Worm (Caenorhabditis elegans) whole organism, L3 larva: ENCODE measurements around the gene H32C10.1.

Source experiments
- elt-3 ChIP-seq, 3 experiments: fragments of 150-350 bp in 1 of 3; sonication (generic microtip) in 2 of 3; optimal IDR thresholded peaks; 2 replicates in 2 of 3; 4 replicates in 1 of 3; lab custom pipeline; 2014 to 2017; ENCODE audit warnings: missing biosample characterization in 3 of 3, missing genetic modification characterization in 3 of 3
- nhr-237 ChIP-seq: fragments of 150-350 bp; optimal IDR thresholded peaks from 2 replicates; lab custom pipeline; 2014; ENCODE audit warnings: missing biosample characterization, missing genetic modification characterization
- nhr-76 ChIP-seq: fragments of 150-350 bp; sonication (generic microtip); optimal IDR thresholded peaks from 5 replicates; lab custom pipeline; 2014; ENCODE audit warnings: missing biosample characterization, missing genetic modification characterization
- unc-39 ChIP-seq: sonication (generic microtip); optimal IDR thresholded peaks from 4 replicates; lab custom pipeline; 2017; ENCODE audit warnings: missing biosample characterization, missing genetic modification characterization
- unc-62 ChIP-seq: fragments of 150-350 bp; sonication (generic microtip); optimal IDR thresholded peaks from 4 replicates; lab custom pipeline; 2014; ENCODE audit warnings: missing biosample characterization, missing genetic modification reagents, missing genetic modification characterization
- zag-1 ChIP-seq: fragments of 150-350 bp; optimal IDR thresholded peaks from 2 replicates; lab custom pipeline; 2014; ENCODE audit warnings: missing biosample characterization, missing genetic modification characterization
- ztf-11 ChIP-seq: fragments of 150-350 bp; optimal IDR thresholded peaks from 2 replicates; lab custom pipeline; 2014; ENCODE audit warnings: missing biosample characterization, missing genetic modification characterization
- ztf-4 ChIP-seq: fragments of 150-350 bp; optimal IDR thresholded peaks from 2 replicates; lab custom pipeline; 2014; ENCODE audit warnings: missing biosample characterization, missing genetic modification characterization

- no peak for TF ChIP-seq ztf-11
- TF ChIP-seq nhr-237 (tag; lab: Kevin White, UChicago) = no peak
- peak in 2 of 3 experiments; percentile 12 to 82 for TF ChIP-seq elt-3 (tag; optimal IDR thresholded peaks at IDR 0.05; lab: Kevin White, UChicago)
- no peak for TF ChIP-seq unc-62
- no peak for TF ChIP-seq zag-1
- TF ChIP-seq nhr-76 = peak; percentile 63
- TF ChIP-seq unc-39 = no peak
- TF ChIP-seq ztf-4 (tag; lab: Kevin White, UChicago) = peak; percentile 3
Measured at ce11 chrIV:5967035-5967499, 32.9 kb downstream of the H32C10.1 start.
